Fruit fly (Drosophila melanogaster) whole organism, prepupa: ENCODE measurements around the gene haf.

Experiments
- CG10631 ChIP-seq: fragments of 200-800 bp; sonication (Bioruptor generic); optimal IDR thresholded peaks from 2 replicates; lab custom pipeline; 2016; ENCODE audit warnings: missing biosample characterization, missing genetic modification characterization
- CG11902 ChIP-seq: fragments of 200-800 bp; sonication (Bioruptor generic); optimal IDR thresholded peaks from 3 replicates; lab custom pipeline; 2016; ENCODE audit warnings: missing biosample characterization, missing genetic modification characterization
- CG1621 ChIP-seq: fragments of 200-800 bp; sonication (Bioruptor generic); optimal IDR thresholded peaks from 3 replicates; lab custom pipeline; 2018; ENCODE audit warnings: missing biosample characterization, mild to moderate bottlenecking, missing genetic modification characterization
- CG34406 ChIP-seq: fragments of 200-800 bp; sonication (Bioruptor generic); optimal IDR thresholded peaks from 3 replicates; lab custom pipeline; 2016; ENCODE audit warnings: missing biosample characterization, missing genetic modification characterization
- CG6808 ChIP-seq: fragments of 200-800 bp; sonication (Bioruptor generic); optimal IDR thresholded peaks from 3 replicates; lab custom pipeline; 2017; ENCODE audit warnings: missing biosample characterization, missing genetic modification characterization, mild to moderate bottlenecking, moderate library complexity, missing genetic modification reagents
- Eip75B ChIP-seq: fragments of 200-800 bp; sonication (Bioruptor generic); optimal IDR thresholded peaks from 3 replicates; lab custom pipeline; 2016; ENCODE audit warnings: missing biosample characterization, missing genetic modification characterization
- Gug ChIP-seq: fragments of 200-800 bp; sonication (Bioruptor generic); IDR thresholded peaks from 2 replicates; pipeline ENCODE4 v1.3.6; 2022; ENCODE audit warnings: missing biosample characterization, missing genetic modification characterization
- Hr39 ChIP-seq: fragments of 200-800 bp; sonication (Bioruptor generic); optimal IDR thresholded peaks from 2 replicates; lab custom pipeline; 2016; ENCODE audit warnings: missing biosample characterization, missing genetic modification characterization
- Sox102F ChIP-seq: fragments of 200-800 bp; sonication (Bioruptor generic); optimal IDR thresholded peaks from 2 replicates; lab custom pipeline; 2016; ENCODE audit warnings: missing biosample characterization, mild to moderate bottlenecking, missing genetic modification characterization
- fkh ChIP-seq: fragments of 200-800 bp; sonication (Bioruptor generic); optimal IDR thresholded peaks from 3 replicates; lab custom pipeline; 2017; ENCODE audit warnings: missing biosample characterization, mild to moderate bottlenecking, missing genetic modification characterization, moderate library complexity
- spab ChIP-seq: fragments of 200-800 bp; sonication (Bioruptor generic); optimal IDR thresholded peaks from 2 replicates; lab custom pipeline; 2017; ENCODE audit warnings: missing biosample characterization, mild to moderate bottlenecking, missing genetic modification characterization, missing genetic modification reagents

DNA sequence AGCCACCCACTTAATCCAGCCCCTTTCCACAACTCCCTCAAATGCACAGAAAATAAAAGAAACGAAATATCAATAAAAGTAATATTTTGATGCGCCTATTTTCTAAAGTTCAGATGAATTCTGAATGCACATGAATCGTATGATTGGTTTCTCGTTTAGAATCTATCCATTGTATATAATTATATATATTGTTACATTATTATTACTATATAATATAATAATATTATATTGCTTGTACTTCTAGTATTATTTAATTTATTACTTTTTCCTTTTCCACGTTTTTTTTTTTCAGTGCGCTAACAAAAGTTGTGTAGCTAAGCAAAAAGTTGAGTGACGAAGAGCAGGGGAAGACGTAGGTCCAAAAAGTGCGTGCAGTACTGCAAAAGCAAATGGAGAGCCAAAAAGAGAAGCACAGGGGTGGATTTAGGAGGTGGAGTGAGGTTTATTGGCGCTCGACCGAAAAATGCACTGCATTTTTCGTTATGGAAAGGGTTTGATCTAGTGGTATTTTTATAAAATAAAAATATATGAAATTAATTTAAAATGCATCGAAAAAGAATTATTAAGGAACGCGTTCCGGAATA lies 94.4 kb downstream of the haf start:
- TF ChIP-seq Gug (GFP tag; lab: Robert Waterston, UW) (peak; percentile 78), CG1621 (tag; lab: Kevin White, UChicago) (no peak), Sox102F (peak; percentile 60), CG11902 (GFP tag; lab: Kevin White, UChicago) (peak; percentile 77), spab (no peak), CG6808 (GFP tag; lab: Kevin White, UChicago) (peak; percentile 28), CG34406 (GFP tag; lab: Kevin White, UChicago) (no peak), Eip75B (GFP tag; lab: Kevin White, UChicago) (peak; percentile 56), Hr39 (GFP tag; lab: Kevin White, UChicago) (peak; percentile 43), fkh (GFP tag; lab: Kevin White, UChicago) (no peak), CG10631 (peak; percentile 55)
